Worm (Caenorhabditis elegans): ENCODE data around the gene lgc-9.

ce11 chrIV:3395581-3395980 lies 19.9 kb upstream of the lgc-9 start, which contains the start of gene C04C3.14:
- TF ChIP-seq nhr-102 (tag; optimal IDR thresholded peaks at IDR 0.05) (no peak), vab-7 (GFP tag; IDR thresholded peaks at IDR 0.05) (no peak), daf-19 (GFP tag; conservative IDR thresholded peaks at IDR 0.05) (no peak), php-3 (GFP tag; IDR thresholded peaks at IDR 0.05) (no peak), pqm-1 (tag; optimal IDR thresholded peaks at IDR 0.05) (no peak), ceh-28 (tag; optimal IDR thresholded peaks at IDR 0.05) (no peak), pha-4 (GFP tag; IDR thresholded peaks at IDR 0.05) (no peak), pha-4 (tag; optimal IDR thresholded peaks at IDR 0.05) (no peak), skn-1 (tag; optimal IDR thresholded peaks at IDR 0.05) (no peak), daf-8 (GFP tag; IDR thresholded peaks at IDR 0.05) (no peak)

Measured in whole organism, L4 larva.